Worm (Caenorhabditis elegans): ENCODE results near the gene ZK899.2.
A peak's percentile ranks its signal among the peaks of the same experiment; 100 is the strongest.

ZK899.2 gene

ce11 chrX:9483754-9484153 is 32.0 kb upstream of the ZK899.2 start:
- no peak for TF ChIP-seq sem-2 (GFP tag; optimal IDR thresholded peaks at IDR 0.05)
- no peak for TF ChIP-seq zip-8 (tag; optimal IDR thresholded peaks at IDR 0.05)
- no peak for TF ChIP-seq tbx-8 (GFP tag; optimal IDR thresholded peaks at IDR 0.05)
- no peak for TF ChIP-seq mab-5 (tag; optimal IDR thresholded peaks at IDR 0.05)
- no peak for TF ChIP-seq ztf-11 (tag; optimal IDR thresholded peaks at IDR 0.05)
- no peak for TF ChIP-seq lsy-2 (tag; optimal IDR thresholded peaks at IDR 0.05)
- TF ChIP-seq drap-1 (GFP tag; optimal IDR thresholded peaks at IDR 0.05) = no peak
- no peak for TF ChIP-seq sptf-1 (tag; optimal IDR thresholded peaks at IDR 0.05)
- no peak for TF ChIP-seq ham-2 (GFP tag; optimal IDR thresholded peaks at IDR 0.05)
- no peak for TF ChIP-seq mep-1 (tag; optimal IDR thresholded peaks at IDR 0.05)
- TF ChIP-seq nhr-76 (tag; optimal IDR thresholded peaks at IDR 0.05) = no peak
- no peak for TF ChIP-seq ceh-39 (tag; optimal IDR thresholded peaks at IDR 0.05)
- TF ChIP-seq ces-1 (GFP tag; optimal IDR thresholded peaks at IDR 0.05) = no peak

- TF ChIP-seq elt-1 (tag; optimal IDR thresholded peaks at IDR 0.05; ENCODE audit: borderline replicate concordance, insufficient read depth) (no peak), bed-3 (GFP tag; optimal IDR thresholded peaks at IDR 0.05) (no peak), unc-39 (tag; optimal IDR thresholded peaks at IDR 0.05) (no peak), blmp-1 (tag; optimal IDR thresholded peaks at IDR 0.05) (no peak), mls-2 (tag; optimal IDR thresholded peaks at IDR 0.05) (no peak), tbx-8 (GFP tag; optimal IDR thresholded peaks at IDR 0.05) (no peak), ces-1 (GFP tag; optimal IDR thresholded peaks at IDR 0.05) (no peak), ceh-39 (tag; optimal IDR thresholded peaks at IDR 0.05) (no peak), lsy-2 (tag; optimal IDR thresholded peaks at IDR 0.05) (no peak), unc-120 (tag; optimal IDR thresholded peaks at IDR 0.05; ENCODE audit: poor library complexity, severe bottlenecking) (no peak), ham-2 (GFP tag; optimal IDR thresholded peaks at IDR 0.05) (no peak), mab-5 (tag; optimal IDR thresholded peaks at IDR 0.05) (no peak), nhr-2 (tag; optimal IDR thresholded peaks at IDR 0.05) (no peak), nhr-12 (tag; optimal IDR thresholded peaks at IDR 0.05) (no peak), lin-32 (GFP tag; optimal IDR thresholded peaks at IDR 0.05) (no peak), ceh-43 (GFP tag; optimal IDR thresholded peaks at IDR 0.05) (no peak), nhr-76 (tag; optimal IDR thresholded peaks at IDR 0.05) (no peak), cnd-1 (tag; optimal IDR thresholded peaks at IDR 0.05) (no peak)
Observed at ce11 chrX:9476752-9477151, 25.0 kb upstream of the ZK899.2 start.

ce11 chrX:9472170-9472569 is 20.4 kb upstream of the ZK899.2 start, which contains the start of gene gap-2:
gap-2 (plus strand) TSS chrX:9472470.
- no peak for TF ChIP-seq tbx-8 (GFP tag; optimal IDR thresholded peaks at IDR 0.05)
- TF ChIP-seq M03D4.4 (tag; optimal IDR thresholded peaks at IDR 0.05) = no peak
- TF ChIP-seq unc-62 (GFP tag; optimal IDR thresholded peaks at IDR 0.05) = no peak
- TF ChIP-seq sem-2 (GFP tag; optimal IDR thresholded peaks at IDR 0.05) = no peak
- TF ChIP-seq ztf-11 (tag; optimal IDR thresholded peaks at IDR 0.05) = no peak
- no peak for TF ChIP-seq ceh-39 (tag; optimal IDR thresholded peaks at IDR 0.05)
- no peak for TF ChIP-seq mab-5 (tag; optimal IDR thresholded peaks at IDR 0.05)
- no peak for TF ChIP-seq sptf-1 (tag; optimal IDR thresholded peaks at IDR 0.05)

ce11 chrX:9467573-9467972 is 15.8 kb upstream of the ZK899.2 start:
- TF ChIP-seq zip-8 (tag; optimal IDR thresholded peaks at IDR 0.05) = no peak
- no peak for TF ChIP-seq snpc-4 (tag; optimal IDR thresholded peaks at IDR 0.05)
- TF ChIP-seq ceh-83 (GFP tag; optimal IDR thresholded peaks at IDR 0.05) = peak; percentile 91
- TF ChIP-seq elt-1 (tag; optimal IDR thresholded peaks at IDR 0.05; ENCODE audit: borderline replicate concordance, insufficient read depth) = no peak
- TF ChIP-seq lin-13 (tag; optimal IDR thresholded peaks at IDR 0.05) = peak; percentile 33
- TF ChIP-seq cnd-1 (tag; optimal IDR thresholded peaks at IDR 0.05) = peak; percentile 89
- TF ChIP-seq unc-39 (tag; optimal IDR thresholded peaks at IDR 0.05) = no peak
- TF ChIP-seq M03D4.4 (tag; optimal IDR thresholded peaks at IDR 0.05) = peak; percentile 91
- TF ChIP-seq tbx-8 (GFP tag; optimal IDR thresholded peaks at IDR 0.05) = peak; percentile 90
- TF ChIP-seq lin-32 (GFP tag; optimal IDR thresholded peaks at IDR 0.05) = peak; percentile 86
- peak; percentile 61 for TF ChIP-seq lsy-2 (tag; optimal IDR thresholded peaks at IDR 0.05)
- peak; percentile 79 for TF ChIP-seq pha-4 (tag; optimal IDR thresholded peaks at IDR 0.05)
- TF ChIP-seq unc-120 (tag; optimal IDR thresholded peaks at IDR 0.05; ENCODE audit: poor library complexity, severe bottlenecking) = peak; percentile 92
- TF ChIP-seq elt-3 (tag; optimal IDR thresholded peaks at IDR 0.05) = no peak
- peak; percentile 50 for TF ChIP-seq nhr-28 (tag; optimal IDR thresholded peaks at IDR 0.05)
- TF ChIP-seq ceh-43 (GFP tag; optimal IDR thresholded peaks at IDR 0.05) = peak; percentile 90
- TF ChIP-seq flh-1 (GFP tag; optimal IDR thresholded peaks at IDR 0.05) = peak; percentile 76
- TF ChIP-seq nhr-237 (tag; optimal IDR thresholded peaks at IDR 0.05) = peak; percentile 77
- TF ChIP-seq mep-1 (tag; optimal IDR thresholded peaks at IDR 0.05) = peak; percentile 35
- TF ChIP-seq drap-1 (GFP tag; optimal IDR thresholded peaks at IDR 0.05) = peak; percentile 92
- peak; percentile 78 for TF ChIP-seq sem-2 (GFP tag; optimal IDR thresholded peaks at IDR 0.05)
- no peak for TF ChIP-seq nhr-2 (tag; optimal IDR thresholded peaks at IDR 0.05)
- peak; percentile 93 for TF ChIP-seq sptf-1 (tag; optimal IDR thresholded peaks at IDR 0.05)
- peak; percentile 5 for TF ChIP-seq ceh-39 (tag; optimal IDR thresholded peaks at IDR 0.05)
- no peak for TF ChIP-seq blmp-1 (tag; optimal IDR thresholded peaks at IDR 0.05)
- no peak for TF ChIP-seq nhr-12 (tag; optimal IDR thresholded peaks at IDR 0.05)
- peak; percentile 87 for TF ChIP-seq bed-3 (GFP tag; optimal IDR thresholded peaks at IDR 0.05)
- TF ChIP-seq hlh-1 (tag; optimal IDR thresholded peaks at IDR 0.05) = peak; percentile 58
- no peak for TF ChIP-seq nhr-76 (tag; optimal IDR thresholded peaks at IDR 0.05)
- peak; percentile 91 for TF ChIP-seq mls-2 (tag; optimal IDR thresholded peaks at IDR 0.05)
- TF ChIP-seq unc-62 (GFP tag; optimal IDR thresholded peaks at IDR 0.05) = peak; percentile 71
- peak; percentile 54 for TF ChIP-seq ces-1 (GFP tag; optimal IDR thresholded peaks at IDR 0.05)
- TF ChIP-seq mab-5 (tag; optimal IDR thresholded peaks at IDR 0.05) = no peak
- peak; percentile 44 for TF ChIP-seq ztf-11 (tag; optimal IDR thresholded peaks at IDR 0.05)
- peak; percentile 83 for TF ChIP-seq ham-2 (GFP tag; optimal IDR thresholded peaks at IDR 0.05)
